Fruit fly (Drosophila melanogaster): ENCODE measurements around the gene CG34112.

CG34112 gene

DNA sequence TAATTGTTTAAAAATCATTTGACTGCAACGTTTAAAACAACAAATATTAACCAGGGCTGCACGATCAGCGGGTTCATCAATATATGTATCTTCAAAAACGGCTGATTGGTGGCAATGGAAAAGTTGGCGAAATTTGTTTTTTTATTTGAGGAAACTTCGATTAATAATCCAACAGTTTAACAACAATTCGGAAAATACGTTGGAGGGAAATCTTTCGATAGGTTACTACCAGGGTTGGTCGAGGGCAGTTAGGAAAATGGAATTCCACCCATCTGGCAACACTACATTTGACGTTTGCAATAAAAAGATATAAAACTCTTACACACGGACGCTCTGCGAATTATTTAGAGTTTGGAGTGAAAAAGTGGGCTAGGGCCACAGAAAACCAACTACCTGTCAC, 43.1 kb upstream of the CG34112 start, which contains the start of the genes Lipt2 and CG14650 (continued):
- TF ChIP-seq MBD-R2 (GFP tag; IDR thresholded peaks at IDR 0.05) (peak; percentile 88), CkIIα-i1 (GFP tag; IDR thresholded peaks at IDR 0.05) (no peak), Doc3 (GFP tag; IDR thresholded peaks at IDR 0.05; ENCODE audit: partially characterized antibody) (peak; percentile 56), cwo (GFP tag; optimal IDR thresholded peaks at IDR 0.05) (no peak), Pdp1 (GFP tag; optimal IDR thresholded peaks at IDR 0.05) (peak; percentile 50 to 66), Poxn (GFP tag; IDR thresholded peaks at IDR 0.05) (no peak), run (tag; optimal IDR thresholded peaks at IDR 0.05) (no peak), CG11093 (GFP tag; IDR thresholded peaks at IDR 0.05) (no peak), CG10321 (GFP tag; IDR thresholded peaks at IDR 0.05) (no peak), ash1 (GFP tag; optimal IDR thresholded peaks at IDR 0.05) (no peak), exex (tag; optimal IDR thresholded peaks at IDR 0.05) (no peak), CG6689 (GFP tag; IDR thresholded peaks at IDR 0.05) (peak; percentile 55), MTF-1 (GFP tag; optimal IDR thresholded peaks at IDR 0.05; ENCODE audit: borderline replicate concordance) (no peak), CG34376 (GFP tag; optimal IDR thresholded peaks at IDR 0.05) (peak; percentile 46), CG3838 (GFP tag; optimal IDR thresholded peaks at IDR 0.05) (no peak), CG11456 (GFP tag; IDR thresholded peaks at IDR 0.05) (no peak), btn (GFP tag; optimal IDR thresholded peaks at IDR 0.05) (peak; percentile 47), zfh2 (GFP tag; optimal IDR thresholded peaks at IDR 0.05) (peak; percentile 80), Optix (GFP tag; IDR thresholded peaks at IDR 0.05) (no peak; the same call in 2 of the 3 replicates), abd-A (tag; optimal IDR thresholded peaks at IDR 0.05) (no peak), pros (GFP tag; optimal IDR thresholded peaks at IDR 0.05) (no peak), sc (optimal IDR thresholded peaks at IDR 0.05) (no peak), sc (GFP tag; optimal IDR thresholded peaks at IDR 0.05) (no peak), CG12299 (tag; optimal IDR thresholded peaks at IDR 0.05) (peak; percentile 62), luna (GFP tag; optimal IDR thresholded peaks at IDR 0.05) (no peak), trem (tag; optimal IDR thresholded peaks at IDR 0.05) (peak; percentile 89), dmrt99B (tag; optimal IDR thresholded peaks at IDR 0.05) (no peak), Ravus (GFP tag; IDR thresholded peaks at IDR 0.05) (no peak), yki (optimal IDR thresholded peaks at IDR 0.05) (no peak), Med (GFP tag) (peak; percentile 94), CG17829 (tag; optimal IDR thresholded peaks at IDR 0.05) (peak; percentile 66), Trl (optimal IDR thresholded peaks at IDR 0.05) (no peak), Trl (GFP tag; optimal IDR thresholded peaks at IDR 0.05) (peak; percentile 81), zf30C (GFP tag; optimal IDR thresholded peaks at IDR 0.05) (no peak), E2f2 (GFP tag; IDR thresholded peaks at IDR 0.05) (peak; percentile 69; the same call in 1 of the 2 replicates), CG11696 (GFP tag; IDR thresholded peaks at IDR 0.05) (no peak), hkb (optimal IDR thresholded peaks at IDR 0.05) (peak; percentile 57), hkb (GFP tag; IDR thresholded peaks at IDR 0.05) (peak; percentile 50), kni (GFP tag; optimal IDR thresholded peaks at IDR 0.05) (no peak), dimm (GFP tag; IDR thresholded peaks at IDR 0.05) (no peak), dpn (GFP tag; optimal IDR thresholded peaks at IDR 0.05) (peak; percentile 60 to 61), CG2678 (tag; optimal IDR thresholded peaks at IDR 0.05) (no peak), CG7839 (tag; optimal IDR thresholded peaks at IDR 0.05) (peak; percentile 47), cad (GFP tag; optimal IDR thresholded peaks at IDR 0.05) (no peak), sqz (GFP tag; optimal IDR thresholded peaks at IDR 0.05) (no peak), Fer1 (GFP tag; optimal IDR thresholded peaks at IDR 0.05) (peak; percentile 48), dm (GFP tag; optimal IDR thresholded peaks at IDR 0.05) (peak; percentile 68), pnt (GFP tag; optimal IDR thresholded peaks at IDR 0.05) (peak; percentile 65), CG9797 (GFP tag; optimal IDR thresholded peaks at IDR 0.05) (peak; percentile 59), CG6254 (GFP tag; optimal IDR thresholded peaks at IDR 0.05) (peak; percentile 17), inv (GFP tag; IDR thresholded peaks at IDR 0.05; ENCODE audit: partially characterized antibody) (peak; percentile 31; the same call in 1 of the 2 replicates), Adf1 (GFP tag; IDR thresholded peaks at IDR 0.05) (no peak), Lpt (GFP tag; optimal IDR thresholded peaks at IDR 0.05) (no peak)
